Worm (Caenorhabditis elegans) whole organism, late embryonic: ENCODE data around the gene W02B12.12.

Source experiments
- C08G9.2 ChIP-seq: sonication (generic microtip); optimal IDR thresholded peaks from 2 replicates; lab custom pipeline; 2016; ENCODE audit warnings: mild to moderate bottlenecking, missing genetic modification characterization, moderate library complexity, missing compliant biosample characterization
- K09A11.1 ChIP-seq: sonication (generic microtip); optimal IDR thresholded peaks from 2 replicates; lab custom pipeline; 2017; ENCODE audit warnings: antibody characterized with exemption, mild to moderate bottlenecking, missing genetic modification characterization, missing compliant biosample characterization; ENCODE audit not compliant: insufficient read depth
- T23F11.4 ChIP-seq: fragments of 200-800 bp; sonication (Bioruptor generic); optimal IDR thresholded peaks from 2 replicates; lab custom pipeline; 2018; ENCODE audit warnings: mild to moderate bottlenecking, missing genetic modification characterization, missing compliant biosample characterization
- ahr-1 ChIP-seq: sonication (generic microtip); optimal IDR thresholded peaks from 2 replicates; lab custom pipeline; 2016; ENCODE audit warnings: missing genetic modification characterization, missing compliant biosample characterization
- ama-1 ChIP-seq: fragments of 150-350 bp; optimal IDR thresholded peaks from 2 replicates; lab custom pipeline; 2014
- ceh-19 ChIP-seq: fragments of 200-800 bp; sonication (Bioruptor generic); optimal IDR thresholded peaks from 2 replicates; lab custom pipeline; 2018; ENCODE audit warnings: mild to moderate bottlenecking, missing genetic modification characterization, missing compliant biosample characterization
- ceh-24 ChIP-seq: sonication (generic microtip); optimal IDR thresholded peaks from 2 replicates; lab custom pipeline; 2016; ENCODE audit warnings: mild to moderate bottlenecking, missing genetic modification characterization, missing compliant biosample characterization
- ceh-30 ChIP-seq: fragments of 150-350 bp; optimal IDR thresholded peaks from 2 replicates; lab custom pipeline; 2014; ENCODE audit warnings: missing biosample characterization, missing genetic modification characterization
- ceh-48 ChIP-seq: sonication (generic microtip); optimal IDR thresholded peaks from 2 replicates; lab custom pipeline; 2016; ENCODE audit warnings: missing genetic modification characterization, inconsistent platforms, missing compliant biosample characterization
- ceh-6 ChIP-seq: fragments of 200-800 bp; sonication (Bioruptor generic); optimal IDR thresholded peaks from 2 replicates; lab custom pipeline; 2018; ENCODE audit warnings: mild to moderate bottlenecking, missing genetic modification characterization, missing compliant biosample characterization
- ceh-9 ChIP-seq: sonication (generic microtip); optimal IDR thresholded peaks from 2 replicates; lab custom pipeline; 2016; ENCODE audit warnings: mild to moderate bottlenecking, missing genetic modification characterization, inconsistent platforms, missing compliant biosample characterization
- dmd-4 ChIP-seq: sonication (generic microtip); optimal IDR thresholded peaks from 2 replicates; lab custom pipeline; 2016; ENCODE audit warnings: borderline replicate concordance, missing genetic modification characterization, missing compliant biosample characterization
- dve-1 ChIP-seq: sonication (generic microtip); optimal IDR thresholded peaks from 2 replicates; lab custom pipeline; 2017; ENCODE audit warnings: antibody characterized with exemption, mild to moderate bottlenecking, missing genetic modification characterization, missing compliant biosample characterization
- elt-4 ChIP-seq: sonication (generic microtip); optimal IDR thresholded peaks from 2 replicates; lab custom pipeline; 2016; ENCODE audit warnings: missing genetic modification characterization, missing compliant biosample characterization
- ets-4 ChIP-seq: sonication (generic microtip); optimal IDR thresholded peaks from 2 replicates; lab custom pipeline; 2016; ENCODE audit warnings: missing genetic modification characterization, missing compliant biosample characterization
- eyg-1 ChIP-seq: sonication (generic microtip); optimal IDR thresholded peaks from 2 replicates; lab custom pipeline; 2016; ENCODE audit warnings: missing genotype, missing genetic modification characterization, missing compliant biosample characterization
- fax-1 ChIP-seq: sonication (generic microtip); optimal IDR thresholded peaks from 2 replicates; lab custom pipeline; 2016; ENCODE audit warnings: missing genotype, missing genetic modification characterization, missing compliant biosample characterization
- gmeb-2 ChIP-seq: sonication (generic microtip); optimal IDR thresholded peaks from 2 replicates; lab custom pipeline; 2016; ENCODE audit warnings: missing genetic modification characterization, inconsistent platforms, missing compliant biosample characterization
- hlh-15 ChIP-seq: sonication (generic microtip); optimal IDR thresholded peaks from 2 replicates; lab custom pipeline; 2016; ENCODE audit warnings: missing genetic modification characterization, missing compliant biosample characterization
- hlh-30 ChIP-seq: sonication (generic microtip); optimal IDR thresholded peaks from 2 replicates; lab custom pipeline; 2017; ENCODE audit warnings: antibody characterized with exemption, missing genetic modification characterization, missing compliant biosample characterization; ENCODE audit not compliant: insufficient read depth
- hlh-8 ChIP-seq: sonication (generic microtip); optimal IDR thresholded peaks from 2 replicates; lab custom pipeline; 2016; ENCODE audit warnings: missing genotype, missing genetic modification characterization, missing compliant biosample characterization
- lim-6 ChIP-seq: sonication (generic microtip); optimal IDR thresholded peaks from 2 replicates; lab custom pipeline; 2016; ENCODE audit warnings: missing genetic modification characterization, missing compliant biosample characterization
- lin-11 ChIP-seq: fragments of 200-800 bp; sonication (Bioruptor generic); optimal IDR thresholded peaks from 2 replicates; lab custom pipeline; 2018; ENCODE audit warnings: mild to moderate bottlenecking, missing genetic modification characterization, missing compliant biosample characterization
- mec-3 ChIP-seq: sonication (generic microtip); optimal IDR thresholded peaks from 2 replicates; lab custom pipeline; 2016; ENCODE audit warnings: borderline replicate concordance, missing genetic modification characterization, missing compliant biosample characterization
- nhr-232 ChIP-seq: sonication (generic microtip); optimal IDR thresholded peaks from 2 replicates; lab custom pipeline; 2016; ENCODE audit warnings: missing genetic modification characterization, missing compliant biosample characterization
- npax-4 ChIP-seq: sonication (generic microtip); optimal IDR thresholded peaks from 2 replicates; lab custom pipeline; 2016; ENCODE audit warnings: missing genetic modification characterization, missing compliant biosample characterization
- odd-2 ChIP-seq: sonication (generic microtip); optimal IDR thresholded peaks from 2 replicates; lab custom pipeline; 2017; ENCODE audit warnings: antibody characterized with exemption, mild to moderate bottlenecking, missing genetic modification characterization, missing compliant biosample characterization
- pag-3 ChIP-seq: sonication (generic microtip); optimal IDR thresholded peaks from 2 replicates; lab custom pipeline; 2016; ENCODE audit warnings: missing compliant biosample characterization, missing genetic modification characterization, borderline replicate concordance
- pax-1 ChIP-seq: fragments of 150-350 bp; optimal IDR thresholded peaks from 2 replicates; lab custom pipeline; 2014; ENCODE audit warnings: missing biosample characterization, missing genetic modification characterization
- pha-4 ChIP-seq: fragments of 150-350 bp; optimal IDR thresholded peaks from 2 replicates; lab custom pipeline; 2018; ENCODE audit warnings: missing biosample characterization, missing genetic modification reagents, missing genetic modification characterization
- ref-2 ChIP-seq: sonication (generic microtip); optimal IDR thresholded peaks from 2 replicates; lab custom pipeline; 2016; ENCODE audit warnings: missing genetic modification characterization, missing compliant biosample characterization
- rnt-1 ChIP-seq: sonication (generic microtip); optimal IDR thresholded peaks from 2 replicates; lab custom pipeline; 2016; ENCODE audit warnings: missing genetic modification characterization, missing compliant biosample characterization
- sox-4 ChIP-seq: sonication (generic microtip); optimal IDR thresholded peaks from 2 replicates; lab custom pipeline; 2017; ENCODE audit warnings: mild to moderate bottlenecking, missing genetic modification characterization, inconsistent platforms, missing compliant biosample characterization
- syd-9 ChIP-seq: sonication (generic microtip); optimal IDR thresholded peaks from 2 replicates; lab custom pipeline; 2016; ENCODE audit warnings: mild to moderate bottlenecking, missing genetic modification characterization, moderate library complexity, missing compliant biosample characterization
- tbx-2 ChIP-seq: sonication (generic microtip); optimal IDR thresholded peaks from 2 replicates; lab custom pipeline; 2016; ENCODE audit warnings: missing genetic modification characterization, missing compliant biosample characterization
- tbx-7 ChIP-seq: sonication (generic microtip); optimal IDR thresholded peaks from 2 replicates; lab custom pipeline; 2016; ENCODE audit warnings: missing genotype, missing genetic modification characterization, missing compliant biosample characterization
- ttx-3 ChIP-seq: sonication (generic microtip); optimal IDR thresholded peaks from 2 replicates; lab custom pipeline; 2016; ENCODE audit warnings: missing genetic modification reagents, missing genetic modification characterization, missing compliant biosample characterization
- unc-3 ChIP-seq, 2 experiments: fragments of 200-800 bp in 1 of 2; sonication (Bioruptor generic) in 1 of 2; sonication (generic microtip) in 1 of 2; conservative IDR thresholded peaks in 1 of 2; optimal IDR thresholded peaks in 1 of 2; 2 replicates each; pipeline versions ENCODE4 v1.3.6 to Lab custom; 2016 to 2022; ENCODE audit warnings: missing compliant biosample characterization in 2 of 2, missing genetic modification characterization in 2 of 2, missing genetic modification reagents in 1 of 2
- unc-42 ChIP-seq: sonication (generic microtip); optimal IDR thresholded peaks from 2 replicates; lab custom pipeline; 2016; ENCODE audit warnings: missing genotype, missing genetic modification characterization, missing compliant biosample characterization
- unc-86 ChIP-seq: sonication (generic microtip); optimal IDR thresholded peaks from 2 replicates; lab custom pipeline; 2016; ENCODE audit warnings: missing genetic modification characterization, missing compliant biosample characterization
- ztf-16 ChIP-seq: sonication (generic microtip); optimal IDR thresholded peaks from 2 replicates; lab custom pipeline; 2017; ENCODE audit warnings: missing genetic modification characterization, missing compliant biosample characterization

W02B12.12 gene

DNA sequence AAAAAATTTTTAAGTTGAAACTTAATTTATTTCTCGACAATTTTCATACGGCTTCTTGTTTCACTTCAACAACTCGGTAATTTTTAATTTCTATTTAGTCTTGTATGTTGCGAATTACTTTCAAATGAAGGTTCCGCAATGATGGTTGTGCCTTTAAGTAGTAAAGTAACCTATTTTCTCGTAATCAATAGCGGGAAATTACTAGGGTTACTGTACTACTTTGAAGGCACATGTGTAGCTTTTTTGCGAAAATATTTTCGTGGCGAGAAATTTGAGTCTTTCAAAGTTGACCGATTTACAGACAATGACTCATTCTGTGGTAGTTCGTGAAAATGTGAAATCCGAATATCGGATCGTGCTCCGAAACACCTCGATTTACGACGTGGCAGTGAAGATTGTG is 39.2 kb upstream of the W02B12.12 start, which contains the start of gene B0334.10:
Gene B0334.10, plus strand, starts transcription at position 301 of the 400 bp plus-strand sequence.
- TF ChIP-seq ceh-9 = no peak
- no peak for TF ChIP-seq hlh-30
- no peak for TF ChIP-seq T23F11.4 (GFP tag; lab: Kevin White, UChicago)
- TF ChIP-seq sox-4 (tag; lab: Kevin White, UChicago) = no peak
- no peak for TF ChIP-seq ceh-48 (tag; lab: Kevin White, UChicago)
- TF ChIP-seq tbx-2 = no peak
- no peak for TF ChIP-seq unc-3 (GFP tag; conservative IDR thresholded peaks at IDR 0.05; lab: Robert Waterston, UW)
- TF ChIP-seq unc-3 (tag; optimal IDR thresholded peaks at IDR 0.05; lab: Kevin White, UChicago) = no peak
- TF ChIP-seq dmd-4 (tag; lab: Kevin White, UChicago) = no peak
- TF ChIP-seq pag-3 = no peak
- no peak for TF ChIP-seq pha-4 (tag; lab: Kevin White, UChicago)
- no peak for TF ChIP-seq nhr-232 (tag; lab: Kevin White, UChicago)
- no peak for TF ChIP-seq ceh-6 (GFP tag; lab: Kevin White, UChicago)
- no peak for TF ChIP-seq ceh-24 (tag; lab: Kevin White, UChicago)
- no peak for TF ChIP-seq ama-1 (lab: Kevin White, UChicago)
- no peak for TF ChIP-seq C08G9.2 (tag; lab: Kevin White, UChicago)
- no peak for TF ChIP-seq hlh-8 (tag; lab: Kevin White, UChicago)
- no peak for TF ChIP-seq fax-1 (tag; lab: Kevin White, UChicago)
- TF ChIP-seq lin-11 (tag; lab: Kevin White, UChicago) = no peak

DNA sequence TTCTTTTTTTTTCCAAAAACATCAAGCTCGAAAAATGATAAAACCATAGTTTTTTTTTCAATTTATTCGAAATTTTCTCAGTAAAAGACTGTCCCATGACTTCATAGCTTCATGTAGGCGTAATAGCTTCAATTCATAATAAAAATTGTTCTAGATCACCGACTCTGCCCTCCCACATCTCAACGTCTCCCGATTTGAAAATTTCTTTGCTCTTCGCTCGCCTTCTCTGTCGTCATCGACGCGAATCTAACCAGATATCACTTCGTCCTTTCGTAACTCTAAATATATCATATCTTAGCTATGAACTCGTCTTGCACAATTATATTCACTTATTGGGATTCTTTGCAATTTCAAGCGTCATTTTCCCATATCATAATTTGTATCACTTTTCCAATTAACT is 35.8 kb upstream of the W02B12.12 start, which contains the start of gene srh-44:
Gene srh-44, plus strand, starts transcription at position 301 of the 400 bp plus-strand sequence.
- TF ChIP-seq lim-6 (no peak), ref-2 (tag; lab: Kevin White, UChicago) (no peak)

DNA sequence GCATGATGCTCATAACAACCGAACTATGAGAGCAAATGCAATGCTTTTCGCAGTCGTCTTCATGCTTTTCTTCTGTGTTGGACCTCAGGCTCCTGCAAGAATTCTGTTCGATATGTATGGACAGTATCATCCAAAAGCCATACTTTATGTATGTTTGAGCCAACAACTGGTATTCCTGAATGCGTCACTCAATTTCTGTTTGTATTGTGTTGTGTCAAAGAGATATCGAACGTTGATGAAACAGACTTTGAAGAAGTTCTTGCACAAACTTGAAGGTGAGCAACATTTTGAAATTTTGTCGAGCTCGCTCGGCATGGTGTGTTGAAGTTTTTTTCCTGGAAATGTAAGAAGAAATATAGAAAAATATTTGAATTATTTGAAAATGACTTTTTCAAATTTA is 33.9 kb upstream of the W02B12.12 start:
- no peak for TF ChIP-seq ceh-9
- no peak for TF ChIP-seq T23F11.4 (GFP tag; lab: Kevin White, UChicago)
- no peak for TF ChIP-seq hlh-8 (tag; lab: Kevin White, UChicago)
- TF ChIP-seq pha-4 (tag; lab: Kevin White, UChicago) = no peak
- no peak for TF ChIP-seq hlh-15 (tag; lab: Kevin White, UChicago)
- TF ChIP-seq ztf-16 (tag; lab: Kevin White, UChicago) = no peak
- no peak for TF ChIP-seq elt-4 (tag; lab: Kevin White, UChicago)
- TF ChIP-seq tbx-7 (tag; lab: Kevin White, UChicago) = no peak
- TF ChIP-seq ceh-24 (tag; lab: Kevin White, UChicago) = no peak
- TF ChIP-seq odd-2 (tag; lab: Kevin White, UChicago) = no peak
- TF ChIP-seq K09A11.1 (tag; lab: Kevin White, UChicago) = no peak
- no peak for TF ChIP-seq lin-11 (tag; lab: Kevin White, UChicago)
- TF ChIP-seq ets-4 (tag; lab: Kevin White, UChicago) = no peak
- no peak for TF ChIP-seq eyg-1 (tag; lab: Kevin White, UChicago)
- no peak for TF ChIP-seq unc-86 (tag; lab: Kevin White, UChicago)
- TF ChIP-seq mec-3 = no peak
- TF ChIP-seq unc-42 (tag; lab: Kevin White, UChicago) = no peak
- no peak for TF ChIP-seq ceh-19 (GFP tag; lab: Kevin White, UChicago)
- no peak for TF ChIP-seq ama-1 (lab: Kevin White, UChicago)
- no peak for TF ChIP-seq syd-9 (tag; lab: Kevin White, UChicago)

DNA sequence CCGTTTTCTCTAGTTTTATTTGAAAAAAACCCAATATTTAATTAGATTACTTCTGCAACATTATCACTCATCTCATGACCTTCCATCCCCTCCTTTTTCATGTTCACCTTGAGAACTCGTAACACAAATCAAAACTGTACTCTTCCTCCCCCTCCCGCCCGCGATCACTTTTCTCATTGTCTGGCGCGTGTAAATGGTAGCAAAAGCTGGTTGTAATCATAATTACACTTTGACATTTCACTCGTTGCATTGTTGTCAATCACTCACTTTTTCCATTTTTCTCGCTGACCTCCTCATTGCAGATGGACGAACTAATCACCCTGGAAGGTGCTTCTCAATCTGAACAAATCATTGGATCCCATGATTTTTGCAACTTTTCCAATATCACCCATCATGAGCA is 31.4 kb upstream of the W02B12.12 start, which contains the start of gene npr-41:
Gene npr-41, plus strand, starts transcription at position 301 of the 400 bp plus-strand sequence.
- no peak for TF ChIP-seq hlh-30
- TF ChIP-seq pha-4 (tag; lab: Kevin White, UChicago) = no peak
- no peak for TF ChIP-seq dve-1 (tag; lab: Kevin White, UChicago)
- no peak for TF ChIP-seq pax-1 (tag; lab: Kevin White, UChicago)
- no peak for TF ChIP-seq ama-1 (lab: Kevin White, UChicago)
- TF ChIP-seq rnt-1 = no peak
- no peak for TF ChIP-seq ceh-6 (GFP tag; lab: Kevin White, UChicago)
- no peak for TF ChIP-seq ttx-3 (tag; lab: Kevin White, UChicago)
- no peak for TF ChIP-seq ceh-30
- TF ChIP-seq npax-4 (tag; lab: Kevin White, UChicago) = no peak
- TF ChIP-seq lin-11 (tag; lab: Kevin White, UChicago) = no peak
- TF ChIP-seq gmeb-2 (tag; lab: Kevin White, UChicago) = no peak
- no peak for TF ChIP-seq hlh-8 (tag; lab: Kevin White, UChicago)
- no peak for TF ChIP-seq ahr-1
- no peak for TF ChIP-seq dmd-4 (tag; lab: Kevin White, UChicago)
- TF ChIP-seq odd-2 (tag; lab: Kevin White, UChicago) = no peak
- no peak for TF ChIP-seq lim-6
